Fruit fly (Drosophila melanogaster) whole organism, embryonic: ENCODE results near the gene SmD2.

Experiments
- Aef1 ChIP-seq: fragments of 200-800 bp; sonication (Bioruptor generic); IDR thresholded peaks from 3 replicates; pipeline ENCODE4 v1.3.6; 2022; ENCODE audit warnings: missing biosample characterization, missing genetic modification characterization
- Antp ChIP-seq: fragments of 200-800 bp; sonication (Bioruptor generic); optimal IDR thresholded peaks from 3 replicates; lab custom pipeline; 2016; ENCODE audit warnings: missing biosample characterization, missing genetic modification characterization
- Atf6 ChIP-seq: fragments of 200-800 bp; sonication (Bioruptor generic); IDR thresholded peaks from 2 replicates; pipeline ENCODE4 v1.3.6; 2022; ENCODE audit warnings: missing biosample characterization, missing genetic modification characterization
- B-H1 ChIP-seq: fragments of 200-800 bp; sonication (Bioruptor generic); IDR thresholded peaks from 3 replicates; pipeline ENCODE4 v1.3.6; 2022; ENCODE audit warnings: missing biosample characterization, missing genetic modification characterization
- CG10209 ChIP-seq: fragments of 200-800 bp; sonication (Bioruptor generic); optimal IDR thresholded peaks from 3 replicates; lab custom pipeline; 2017; ENCODE audit warnings: missing biosample characterization, mild to moderate bottlenecking, missing genetic modification characterization, missing genetic modification reagents
- CG10979 ChIP-seq: fragments of 200-800 bp; sonication (Bioruptor generic); optimal IDR thresholded peaks from 2 replicates; lab custom pipeline; 2018; ENCODE audit warnings: missing biosample characterization, mild to moderate bottlenecking, missing genetic modification characterization, moderate library complexity
- CG14014 ChIP-seq: fragments of 200-800 bp; sonication (Bioruptor generic); IDR thresholded peaks from 2 replicates; pipeline ENCODE4 v1.3.6; 2022; ENCODE audit warnings: missing biosample characterization, missing genetic modification characterization
- CG14050 ChIP-seq: fragments of 200-800 bp; sonication (Bioruptor generic); IDR thresholded peaks from 3 replicates; pipeline ENCODE4 v1.3.6; 2022; ENCODE audit warnings: missing biosample characterization, missing genetic modification characterization
- CG14441 ChIP-seq: fragments of 200-800 bp; sonication (Bioruptor generic); IDR thresholded peaks from 2 replicates; pipeline ENCODE4 v1.3.6; 2022; ENCODE audit warnings: missing biosample characterization, missing genetic modification characterization
- CG15011 ChIP-seq: fragments of 200-800 bp; sonication (Bioruptor generic); optimal IDR thresholded peaks from 3 replicates; lab custom pipeline; 2018; ENCODE audit warnings: missing biosample characterization, mild to moderate bottlenecking, missing genetic modification characterization
- CG18262 ChIP-seq: fragments of 200-800 bp; optimal IDR thresholded peaks from 3 replicates; lab custom pipeline; 2019; ENCODE audit warnings: missing biosample characterization, mild to moderate bottlenecking, missing genetic modification characterization, moderate library complexity
- CG2120 ChIP-seq: fragments of 200-800 bp; sonication (Bioruptor generic); optimal IDR thresholded peaks from 3 replicates; lab custom pipeline; 2016; ENCODE audit warnings: missing biosample characterization, missing genetic modification characterization
- CG30431 ChIP-seq: fragments of 200-800 bp; sonication (Bioruptor generic); optimal IDR thresholded peaks from 2 replicates; lab custom pipeline; 2017; ENCODE audit warnings: missing biosample characterization, missing genetic modification characterization
- CG4328 ChIP-seq: fragments of 200-800 bp; sonication (Bioruptor generic); optimal IDR thresholded peaks from 3 replicates; lab custom pipeline; 2017; ENCODE audit warnings: missing biosample characterization, missing genetic modification reagents, missing genetic modification characterization
- CG4360 ChIP-seq: fragments of 200-800 bp; sonication (Bioruptor generic); IDR thresholded peaks from 2 replicates; pipeline ENCODE4 v1.3.6; 2022; ENCODE audit warnings: missing biosample characterization, missing genetic modification characterization
- CG4424 ChIP-seq: fragments of 200-800 bp; sonication (Bioruptor generic); optimal IDR thresholded peaks from 3 replicates; lab custom pipeline; 2016; ENCODE audit warnings: missing biosample characterization, missing genetic modification characterization
- CG5953 ChIP-seq: fragments of 200-800 bp; sonication (Bioruptor generic); IDR thresholded peaks from 2 replicates; pipeline ENCODE4 v1.3.6; 2022; ENCODE audit warnings: missing biosample characterization, missing genetic modification characterization
- CG6654 ChIP-seq: fragments of 200-800 bp; sonication (Bioruptor generic); optimal IDR thresholded peaks from 2 replicates; lab custom pipeline; 2017; ENCODE audit warnings: missing biosample characterization, mild to moderate bottlenecking, missing genetic modification characterization
- CG6813 ChIP-seq: fragments of 200-800 bp; sonication (Bioruptor generic); optimal IDR thresholded peaks from 2 replicates; lab custom pipeline; 2017; ENCODE audit warnings: missing biosample characterization, missing genetic modification characterization, mild to moderate bottlenecking, moderate library complexity, missing genetic modification reagents
- CG8388 ChIP-seq: fragments of 200-800 bp; sonication (Bioruptor generic); optimal IDR thresholded peaks from 2 replicates; lab custom pipeline; 2019; ENCODE audit warnings: missing biosample characterization, mild to moderate bottlenecking, missing genetic modification characterization, moderate library complexity
- Chrac-16 ChIP-seq: fragments of 200-800 bp; sonication (Bioruptor generic); optimal IDR thresholded peaks from 3 replicates; lab custom pipeline; 2016; ENCODE audit warnings: missing biosample characterization, missing genetic modification characterization
- CoRest ChIP-seq: fragments of 200-800 bp; sonication (Bioruptor generic); optimal IDR thresholded peaks from 3 replicates; lab custom pipeline; 2018; ENCODE audit warnings: missing biosample characterization, mild to moderate bottlenecking, missing genetic modification characterization, moderate library complexity
- GATAe ChIP-seq: fragments of 200-800 bp; sonication (Bioruptor generic); conservative IDR thresholded peaks from 2 replicates; pipeline ENCODE4 v1.3.6; 2022; ENCODE audit warnings: missing biosample characterization, missing genetic modification characterization
- HHEX ChIP-seq: fragments of 200-800 bp; sonication (Bioruptor generic); optimal IDR thresholded peaks from 3 replicates; lab custom pipeline; 2017; ENCODE audit warnings: missing biosample characterization, mild to moderate bottlenecking, missing genetic modification characterization, missing genetic modification reagents
- Hr3 ChIP-seq: fragments of 200-800 bp; sonication (Bioruptor generic); optimal IDR thresholded peaks from 3 replicates; lab custom pipeline; 2016; ENCODE audit warnings: missing biosample characterization, missing genetic modification characterization
- Hr51 ChIP-seq, 2 experiments: fragments of 200-800 bp; sonication (Bioruptor generic); optimal IDR thresholded peaks; 2 replicates in 1 of 2; 3 replicates in 1 of 2; lab custom pipeline; 2016 to 2018; ENCODE audit warnings: missing biosample characterization in 2 of 2, missing genetic modification characterization in 2 of 2, mild to moderate bottlenecking in 1 of 2, moderate library complexity in 1 of 2
- Lhr ChIP-seq: fragments of 200-800 bp; sonication (Bioruptor generic); optimal IDR thresholded peaks from 3 replicates; lab custom pipeline; 2017; ENCODE audit warnings: mild to moderate bottlenecking, missing biosample characterization, missing genetic modification reagents, missing genetic modification characterization
- Nf-YA ChIP-seq: fragments of 200-800 bp; sonication (Bioruptor generic); IDR thresholded peaks from 2 replicates; pipeline ENCODE4 v1.3.6; 2022; ENCODE audit warnings: missing biosample characterization, missing genetic modification characterization
- Six4 ChIP-seq: fragments of 200-800 bp; sonication (Bioruptor generic); optimal IDR thresholded peaks from 2 replicates; lab custom pipeline; 2016; ENCODE audit warnings: missing biosample characterization, missing genetic modification characterization
- ash1 ChIP-seq: fragments of 200-800 bp; sonication (Bioruptor generic); optimal IDR thresholded peaks from 2 replicates; lab custom pipeline; 2018; ENCODE audit warnings: missing biosample characterization, mild to moderate bottlenecking, missing genetic modification characterization
- bowl ChIP-seq: fragments of 200-800 bp; sonication (Bioruptor generic); IDR thresholded peaks from 2 replicates; pipeline ENCODE4 v1.3.6; 2022; ENCODE audit warnings: missing biosample characterization, missing genetic modification characterization
- btn ChIP-seq: fragments of 200-800 bp; sonication (Bioruptor generic); optimal IDR thresholded peaks from 2 replicates; lab custom pipeline; 2016; ENCODE audit warnings: missing biosample characterization, missing genetic modification characterization
- crc ChIP-seq: fragments of 200-800 bp; sonication (Bioruptor generic); optimal IDR thresholded peaks from 2 replicates; lab custom pipeline; 2016; ENCODE audit warnings: missing biosample characterization, missing genetic modification characterization
- disco-r ChIP-seq: fragments of 200-800 bp; sonication (Bioruptor generic); optimal IDR thresholded peaks from 2 replicates; lab custom pipeline; 2016; ENCODE audit warnings: missing biosample characterization, missing genetic modification characterization
- dmrt11E ChIP-seq: fragments of 200-800 bp; sonication (Bioruptor generic); optimal IDR thresholded peaks from 3 replicates; lab custom pipeline; 2018; ENCODE audit warnings: missing biosample characterization, mild to moderate bottlenecking, missing genetic modification characterization, moderate library complexity
- ems ChIP-seq: fragments of 200-800 bp; sonication (Bioruptor generic); optimal IDR thresholded peaks from 3 replicates; lab custom pipeline; 2016; ENCODE audit warnings: missing biosample characterization, missing genetic modification characterization
- en ChIP-seq: fragments of 200-800 bp; sonication (Bioruptor generic); optimal IDR thresholded peaks from 2 replicates; lab custom pipeline; 2016; ENCODE audit warnings: missing biosample characterization, missing genetic modification characterization
- gcm2 ChIP-seq: fragments of 200-800 bp; sonication (Bioruptor generic); optimal IDR thresholded peaks from 2 replicates; lab custom pipeline; 2016; ENCODE audit warnings: missing biosample characterization, missing genetic modification characterization
- jing ChIP-seq: fragments of 200-800 bp; sonication (Bioruptor generic); optimal IDR thresholded peaks from 2 replicates; lab custom pipeline; 2018; ENCODE audit warnings: missing biosample characterization, mild to moderate bottlenecking, missing genetic modification characterization
- nerfin-2 ChIP-seq: fragments of 200-800 bp; sonication (Bioruptor generic); IDR thresholded peaks from 2 replicates; pipeline ENCODE4 v1.3.6; 2022; ENCODE audit warnings: missing biosample characterization, missing genetic modification characterization; ENCODE audit not compliant: partially characterized antibody
- phol ChIP-seq: fragments of 200-800 bp; sonication (Bioruptor generic); optimal IDR thresholded peaks from 3 replicates; lab custom pipeline; 2018; ENCODE audit warnings: missing biosample characterization, mild to moderate bottlenecking, missing genetic modification characterization, moderate library complexity
- pita ChIP-seq: fragments of 200-800 bp; sonication (Bioruptor generic); optimal IDR thresholded peaks from 2 replicates; lab custom pipeline; 2017; ENCODE audit warnings: missing biosample characterization, mild to moderate bottlenecking, missing genetic modification characterization
- pnt ChIP-seq: fragments of 200-800 bp; sonication (Bioruptor generic); optimal IDR thresholded peaks from 3 replicates; lab custom pipeline; 2016; ENCODE audit warnings: missing biosample characterization, missing genetic modification characterization
- psq ChIP-seq: fragments of 200-800 bp; sonication (Bioruptor generic); optimal IDR thresholded peaks from 2 replicates; lab custom pipeline; 2017; ENCODE audit warnings: missing biosample characterization, missing genetic modification characterization
- ranshi ChIP-seq: fragments of 200-800 bp; sonication (Bioruptor generic); IDR thresholded peaks from 2 replicates; pipeline ENCODE4 v1.3.6; 2022; ENCODE audit warnings: missing biosample characterization, missing genetic modification characterization
- sens ChIP-seq: fragments of 200-800 bp; sonication (Bioruptor generic); peaks from one replicate; lab custom pipeline; 2016; ENCODE audit warnings: missing biosample characterization, missing genetic modification characterization
- sob ChIP-seq: fragments of 200-800 bp; sonication (Bioruptor generic); IDR thresholded peaks from 2 replicates; pipeline ENCODE4 v1.3.6; 2022; ENCODE audit warnings: missing biosample characterization, missing genetic modification characterization
- sr ChIP-seq: fragments of 200-800 bp; sonication (Bioruptor generic); IDR thresholded peaks from 3 replicates; pipeline ENCODE4 v1.3.6; 2022; ENCODE audit warnings: missing biosample characterization, missing genetic modification characterization
- tx ChIP-seq: fragments of 200-800 bp; sonication (Bioruptor generic); optimal IDR thresholded peaks from 2 replicates; lab custom pipeline; 2016; ENCODE audit warnings: missing biosample characterization, missing genetic modification characterization
- wor ChIP-seq: fragments of 200-800 bp; sonication (Bioruptor generic); IDR thresholded peaks from 2 replicates; pipeline ENCODE4 v1.3.6; 2022; ENCODE audit warnings: missing biosample characterization, missing genetic modification characterization

Gene SmD2

DNA sequence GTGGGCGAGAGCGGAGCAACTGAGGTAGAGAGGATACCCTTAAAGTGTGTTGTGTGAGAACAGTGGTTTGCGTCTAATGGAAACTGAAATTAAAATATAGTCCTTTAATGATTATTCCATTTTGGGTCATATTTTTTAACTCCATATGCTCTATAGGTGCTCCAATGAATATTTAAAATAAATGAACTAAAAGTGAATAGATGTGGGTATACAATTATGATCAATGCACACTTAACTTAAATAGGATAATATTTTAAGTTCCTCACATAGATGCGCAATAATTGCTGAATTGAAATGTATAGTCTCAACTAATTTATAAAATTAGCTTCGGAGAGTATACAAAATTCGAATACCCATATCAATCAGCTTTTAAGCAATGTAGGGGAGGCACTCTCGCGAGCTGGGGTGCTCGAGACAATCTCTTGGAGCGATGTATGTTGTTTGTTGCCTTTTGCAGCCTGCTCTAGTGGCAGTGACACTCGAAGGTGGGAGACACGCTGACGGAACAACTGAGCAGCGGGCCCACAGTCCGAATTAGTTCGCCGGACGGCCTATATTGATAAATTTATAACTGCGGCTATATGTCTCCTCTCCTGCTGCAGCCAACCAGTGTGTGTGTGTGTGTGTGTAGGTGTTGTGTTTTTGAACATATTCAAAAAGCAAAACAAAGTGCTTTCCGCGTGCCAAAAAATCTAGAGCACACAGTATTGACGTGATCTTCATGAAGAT is 8.1 kb upstream of the SmD2 start (continued):
- peak; percentile 45 for TF ChIP-seq crc (GFP tag; lab: Kevin White, UChicago)
- peak; percentile 64 for TF ChIP-seq disco-r
- peak; percentile 81 for TF ChIP-seq CG2120 (GFP tag; lab: Kevin White, UChicago)
- peak; percentile 78 for TF ChIP-seq jing (GFP tag; lab: Kevin White, UChicago)
- TF ChIP-seq nerfin-2 (GFP tag; lab: Robert Waterston, UW): 0 out of 2 replicates have a peak, but pooled peaks have one; percentile 34
- TF ChIP-seq CG10979 (tag; lab: Kevin White, UChicago): peak; percentile 83
- no peak for TF ChIP-seq gcm2
- TF ChIP-seq en (GFP tag; lab: Kevin White, UChicago): peak; percentile 64
- TF ChIP-seq CG30431: peak; percentile 61
- peak; percentile 45 for TF ChIP-seq CG14441
- TF ChIP-seq CG6654 (GFP tag; lab: Kevin White, UChicago): peak; percentile 48
- TF ChIP-seq Chrac-16 (GFP tag; lab: Kevin White, UChicago): peak; percentile 69
- TF ChIP-seq HHEX (GFP tag; lab: Kevin White, UChicago): peak; percentile 69
- TF ChIP-seq CG15011 (GFP tag; lab: Kevin White, UChicago): peak; percentile 77
- TF ChIP-seq CG8388: no peak
- TF ChIP-seq ranshi (GFP tag; lab: Robert Waterston, UW): peak; percentile 54; the same call in 1 of the 2 replicates
- TF ChIP-seq sens: peak; percentile 95
- peak; percentile 58 for TF ChIP-seq CG5953 (GFP tag; lab: Robert Waterston, UW)
- TF ChIP-seq Atf6: peak; percentile 64
- peak; percentile 28 for TF ChIP-seq psq
- TF ChIP-seq wor (GFP tag; lab: Robert Waterston, UW): peak; percentile 61
- TF ChIP-seq CoRest (tag; lab: Kevin White, UChicago): peak; percentile 90
- peak; percentile 77 for TF ChIP-seq Hr3 (GFP tag; lab: Kevin White, UChicago)
- peak; percentile 81 for TF ChIP-seq CG4424 (GFP tag; lab: Kevin White, UChicago)
- TF ChIP-seq bowl (GFP tag; lab: Robert Waterston, UW): no peak
- TF ChIP-seq btn (GFP tag; lab: Kevin White, UChicago): peak; percentile 56
- no peak for TF ChIP-seq GATAe (GFP tag; lab: Robert Waterston, UW)
- TF ChIP-seq CG4360 (GFP tag; lab: Robert Waterston, UW): no peak
- TF ChIP-seq pnt: peak; percentile 31
- peak; percentile 90 for TF ChIP-seq phol
- peak; percentile 56; the same call in 2 of the 3 replicates for TF ChIP-seq B-H1 (GFP tag; lab: Robert Waterston, UW)
- TF ChIP-seq ems (GFP tag; lab: Kevin White, UChicago): peak; percentile 62
- TF ChIP-seq CG6813 (GFP tag; lab: Kevin White, UChicago): peak; percentile 41
- peak; percentile 69 for TF ChIP-seq tx (GFP tag; lab: Kevin White, UChicago)
- TF ChIP-seq CG10209 (GFP tag; lab: Kevin White, UChicago): peak; percentile 86
- 0 out of 2 replicates have a peak, but pooled peaks have one; percentile 34 for TF ChIP-seq sob (GFP tag; lab: Robert Waterston, UW)
- no peak for TF ChIP-seq pita (GFP tag; lab: Kevin White, UChicago)
- TF ChIP-seq Hr51 (GFP tag; optimal IDR thresholded peaks at IDR 0.05; lab: Kevin White, UChicago): peak in 1 of 2 experiments; percentile 26
- no peak for TF ChIP-seq CG4328 (GFP tag; lab: Kevin White, UChicago)
- peak; percentile 29; the same call in 1 of the 2 replicates for TF ChIP-seq CG14014 (GFP tag; lab: Robert Waterston, UW)
- TF ChIP-seq ash1 (GFP tag; lab: Kevin White, UChicago): no peak
- TF ChIP-seq CG14050 (GFP tag; lab: Robert Waterston, UW): peak; percentile 59; the same call in 1 of the 3 replicates
- TF ChIP-seq dmrt11E (tag; lab: Kevin White, UChicago): peak; percentile 76
- TF ChIP-seq Lhr (GFP tag; lab: Kevin White, UChicago): peak; percentile 30
- peak; percentile 51; the same call in 1 of the 3 replicates for TF ChIP-seq Aef1 (GFP tag; lab: Robert Waterston, UW)
- peak; percentile 92 for TF ChIP-seq CG18262 (tag; lab: Kevin White, UChicago)
- TF ChIP-seq Six4 (GFP tag; lab: Kevin White, UChicago): peak; percentile 57
- TF ChIP-seq sr (GFP tag; lab: Robert Waterston, UW): peak; percentile 72
- TF ChIP-seq Antp (GFP tag; lab: Kevin White, UChicago): peak; percentile 53
- TF ChIP-seq Nf-YA: no peak
